Fruit fly (Drosophila melanogaster) whole organism, prepupa: ENCODE data around the gene raw.

Experiments
- CG10669 ChIP-seq: fragments of 200-800 bp; sonication (Bioruptor generic); optimal IDR thresholded peaks from 3 replicates; lab custom pipeline; 2018; ENCODE audit warnings: missing biosample characterization, mild to moderate bottlenecking, missing genetic modification characterization, moderate library complexity
- Ets21C ChIP-seq: fragments of 200-800 bp; sonication (Bioruptor generic); optimal IDR thresholded peaks from 3 replicates; lab custom pipeline; 2016; ENCODE audit warnings: missing biosample characterization, missing genetic modification characterization
- achi ChIP-seq: fragments of 200-800 bp; sonication (Bioruptor generic); optimal IDR thresholded peaks from 3 replicates; lab custom pipeline; 2016; ENCODE audit warnings: missing biosample characterization, missing genetic modification characterization

- TF ChIP-seq Ets21C: no peak
- no peak for TF ChIP-seq CG10669 (GFP tag; lab: Kevin White, UChicago)
- no peak for TF ChIP-seq achi (GFP tag; lab: Kevin White, UChicago)
Observed at dm6 chr2L:8739984-8740756, at the start of gene raw.
